Worm (Caenorhabditis elegans) whole organism, L1 larva: Measurements from ENCODE around the gene col-131.
A peak's percentile ranks its signal among the peaks of the same experiment; 100 is the strongest.

Experiments
- Y116A8C.19 ChIP-seq: sonication (generic microtip); optimal IDR thresholded peaks from 2 replicates; lab custom pipeline; 2016; ENCODE audit warnings: missing compliant biosample characterization, missing genetic modification characterization, borderline replicate concordance
- aha-1 ChIP-seq: fragments of 150-350 bp; optimal IDR thresholded peaks from 2 replicates; lab custom pipeline; 2014; ENCODE audit warnings: missing biosample characterization, missing genetic modification characterization
- alr-1 ChIP-seq: fragments of 200-800 bp; sonication (Bioruptor generic); optimal IDR thresholded peaks from 2 replicates; lab custom pipeline; 2018; ENCODE audit warnings: borderline replicate concordance, mild to moderate bottlenecking, missing genetic modification characterization, missing compliant biosample characterization
- ama-1 ChIP-seq: fragments of 150-350 bp; optimal IDR thresholded peaks from 2 replicates; lab custom pipeline; 2014
- blmp-1 ChIP-seq: fragments of 150-350 bp; optimal IDR thresholded peaks from 2 replicates; lab custom pipeline; 2014; ENCODE audit warnings: missing biosample characterization, missing genetic modification characterization
- ceh-63 ChIP-seq: fragments of 200-800 bp; sonication (Bioruptor generic); optimal IDR thresholded peaks from 2 replicates; lab custom pipeline; 2018; ENCODE audit warnings: mild to moderate bottlenecking, missing genetic modification characterization, missing compliant biosample characterization
- ceh-8 ChIP-seq: fragments of 200-800 bp; sonication (Bioruptor generic); optimal IDR thresholded peaks from 2 replicates; lab custom pipeline; 2018; ENCODE audit warnings: mild to moderate bottlenecking, missing genetic modification characterization, moderate library complexity, missing compliant biosample characterization
- ceh-88 ChIP-seq: fragments of 200-800 bp; sonication (Bioruptor generic); IDR thresholded peaks from 2 replicates; pipeline ENCODE4 v1.3.6; 2022; ENCODE audit warnings: missing genetic modification characterization, missing compliant biosample characterization
- ces-1 ChIP-seq: fragments of 150-350 bp; optimal IDR thresholded peaks from 2 replicates; lab custom pipeline; 2014; ENCODE audit warnings: missing biosample characterization, missing genetic modification reagents, missing genetic modification characterization
- dsc-1 ChIP-seq: sonication (generic microtip); optimal IDR thresholded peaks from 2 replicates; lab custom pipeline; 2016; ENCODE audit warnings: mild to moderate bottlenecking, missing genetic modification characterization, missing compliant biosample characterization
- efl-1 ChIP-seq, 4 experiments: fragments of 150-350 bp; optimal IDR thresholded peaks in 3 of 4; peaks in 1 of 4; 1 replicate in 1 of 4; 2 replicates in 3 of 4; lab custom pipeline; 2014; ENCODE audit warnings: missing biosample characterization in 2 of 4, missing genetic modification characterization in 2 of 4, missing genetic modification reagents in 2 of 4
- egl-13 ChIP-seq: sonication (generic microtip); optimal IDR thresholded peaks from 2 replicates; lab custom pipeline; 2016; ENCODE audit warnings: missing genotype, missing genetic modification reagents, missing genetic modification characterization, missing compliant biosample characterization
- elt-2 ChIP-seq: sonication (generic microtip); optimal IDR thresholded peaks from 2 replicates; lab custom pipeline; 2016; ENCODE audit warnings: missing genetic modification characterization, mild to moderate bottlenecking, inconsistent platforms, missing compliant biosample characterization, missing genetic modification reagents
- fkh-10 ChIP-seq: sonication (generic microtip); optimal IDR thresholded peaks from 2 replicates; lab custom pipeline; 2017; ENCODE audit warnings: missing biosample characterization, missing genetic modification reagents, missing genetic modification characterization
- fkh-8 ChIP-seq: sonication (generic microtip); optimal IDR thresholded peaks from 2 replicates; lab custom pipeline; 2016; ENCODE audit warnings: mild to moderate bottlenecking, missing genetic modification characterization, missing compliant biosample characterization
- isw-1 ChIP-seq: fragments of 200-800 bp; sonication (Bioruptor generic); IDR thresholded peaks from 2 replicates; pipeline ENCODE4 v1.3.6; 2022; ENCODE audit warnings: missing genetic modification characterization, missing compliant biosample characterization
- lin-13 ChIP-seq: fragments of 150-350 bp; optimal IDR thresholded peaks from 2 replicates; lab custom pipeline; 2014; ENCODE audit warnings: missing biosample characterization, missing genetic modification reagents, missing genetic modification characterization
- lin-14 ChIP-seq: fragments of 200-800 bp; sonication (Bioruptor generic); optimal IDR thresholded peaks from 2 replicates; lab custom pipeline; 2018; ENCODE audit warnings: mild to moderate bottlenecking, missing genetic modification characterization, moderate library complexity, missing compliant biosample characterization
- lin-35 ChIP-seq, 2 experiments: fragments of 150-350 bp; optimal IDR thresholded peaks; 2 replicates each; lab custom pipeline; 2014; ENCODE audit warnings: missing biosample characterization in 2 of 2, missing genetic modification characterization in 2 of 2, missing genetic modification reagents in 2 of 2
- nhr-12 ChIP-seq: sonication (generic microtip); optimal IDR thresholded peaks from 2 replicates; lab custom pipeline; 2017; ENCODE audit warnings: missing biosample characterization, missing genetic modification characterization
- nhr-20 ChIP-seq: sonication (generic microtip); optimal IDR thresholded peaks from 2 replicates; lab custom pipeline; 2016; ENCODE audit warnings: mild to moderate bottlenecking, missing genetic modification characterization, missing compliant biosample characterization
- nhr-237 ChIP-seq: fragments of 150-350 bp; optimal IDR thresholded peaks from 2 replicates; lab custom pipeline; 2014; ENCODE audit warnings: missing biosample characterization, missing genetic modification characterization
- nhr-28 ChIP-seq: fragments of 150-350 bp; optimal IDR thresholded peaks from 2 replicates; lab custom pipeline; 2014; ENCODE audit warnings: missing biosample characterization, missing genetic modification characterization
- nhr-47 ChIP-seq: sonication (generic microtip); optimal IDR thresholded peaks from 2 replicates; lab custom pipeline; 2016; ENCODE audit warnings: mild to moderate bottlenecking, missing genetic modification characterization, moderate library complexity, missing compliant biosample characterization
- nhr-71 ChIP-seq: sonication (generic microtip); optimal IDR thresholded peaks from 2 replicates; lab custom pipeline; 2016; ENCODE audit warnings: mild to moderate bottlenecking, missing genetic modification characterization, moderate library complexity, missing compliant biosample characterization
- nhr-85 ChIP-seq: sonication (generic microtip); peaks from one replicate; lab custom pipeline; 2016; ENCODE audit warnings: missing genetic modification characterization, inconsistent platforms, missing compliant biosample characterization
- pax-3 ChIP-seq: fragments of 200-800 bp; sonication (Bioruptor generic); optimal IDR thresholded peaks from 2 replicates; lab custom pipeline; 2018; ENCODE audit warnings: mild to moderate bottlenecking, missing genetic modification characterization, moderate library complexity, missing compliant biosample characterization
- pqm-1 ChIP-seq: sonication (generic microtip); optimal IDR thresholded peaks from 3 replicates; lab custom pipeline; 2017; ENCODE audit warnings: missing biosample characterization, missing genetic modification characterization
- rnt-1 ChIP-seq: sonication (generic microtip); optimal IDR thresholded peaks from 2 replicates; lab custom pipeline; 2016; ENCODE audit warnings: mild to moderate bottlenecking, missing genetic modification characterization, moderate library complexity, missing compliant biosample characterization
- snu-23 ChIP-seq: sonication (generic microtip); optimal IDR thresholded peaks from 2 replicates; lab custom pipeline; 2016; ENCODE audit warnings: missing genetic modification characterization, missing compliant biosample characterization
- sptf-1 ChIP-seq: fragments of 150-350 bp; optimal IDR thresholded peaks from 2 replicates; lab custom pipeline; 2014; ENCODE audit warnings: missing biosample characterization, missing genetic modification characterization
- sup-37 ChIP-seq: fragments of 200-800 bp; sonication (Bioruptor generic); optimal IDR thresholded peaks from 2 replicates; lab custom pipeline; 2018; ENCODE audit warnings: mild to moderate bottlenecking, missing genetic modification characterization, missing compliant biosample characterization
- tbx-2 ChIP-seq: sonication (generic microtip); optimal IDR thresholded peaks from 2 replicates; lab custom pipeline; 2016; ENCODE audit warnings: missing genetic modification characterization, missing compliant biosample characterization
- tlp-1 ChIP-seq: fragments of 150-350 bp; optimal IDR thresholded peaks from 2 replicates; lab custom pipeline; 2014; ENCODE audit warnings: missing biosample characterization, missing genetic modification characterization
- xbp-1 ChIP-seq: sonication (generic microtip); optimal IDR thresholded peaks from 2 replicates; lab custom pipeline; 2016; ENCODE audit warnings: missing genetic modification characterization, missing compliant biosample characterization
- zag-1 ChIP-seq: fragments of 150-350 bp; optimal IDR thresholded peaks from 2 replicates; lab custom pipeline; 2014; ENCODE audit warnings: missing biosample characterization, missing genetic modification characterization
- zip-4 ChIP-seq: fragments of 200-800 bp; sonication (Bioruptor generic); optimal IDR thresholded peaks from 2 replicates; lab custom pipeline; 2018; ENCODE audit warnings: mild to moderate bottlenecking, missing genetic modification characterization, moderate library complexity, missing compliant biosample characterization
- ztf-11 ChIP-seq, 2 experiments: sonication (generic microtip); optimal IDR thresholded peaks; 2 replicates each; lab custom pipeline; 2016 to 2017; ENCODE audit warnings: missing genetic modification characterization in 2 of 2, missing biosample characterization in 1 of 2, missing compliant biosample characterization in 1 of 2
- ztf-4 ChIP-seq: fragments of 150-350 bp; optimal IDR thresholded peaks from 2 replicates; lab custom pipeline; 2014; ENCODE audit warnings: missing biosample characterization, missing genetic modification characterization

col-131 gene

ce11 chrIV:13025853-13026343 is 41.2 kb downstream of the col-131 start (continued):
- TF ChIP-seq lin-13 (GFP tag; lab: Kevin White, UChicago) (peak; percentile 10), xbp-1 (tag; lab: Kevin White, UChicago) (peak; percentile 13), ceh-88 (GFP tag; lab: Robert Waterston, UW) (no peak), tlp-1 (tag; lab: Kevin White, UChicago) (no peak), tbx-2 (peak; percentile 56), sup-37 (no peak), lin-35 (GFP tag; optimal IDR thresholded peaks at IDR 0.05; lab: Kevin White, UChicago) (peak in 1 of 2 experiments; percentile 28), fkh-8 (tag; lab: Kevin White, UChicago) (peak; percentile 85), nhr-20 (tag; lab: Kevin White, UChicago) (no peak)

DNA sequence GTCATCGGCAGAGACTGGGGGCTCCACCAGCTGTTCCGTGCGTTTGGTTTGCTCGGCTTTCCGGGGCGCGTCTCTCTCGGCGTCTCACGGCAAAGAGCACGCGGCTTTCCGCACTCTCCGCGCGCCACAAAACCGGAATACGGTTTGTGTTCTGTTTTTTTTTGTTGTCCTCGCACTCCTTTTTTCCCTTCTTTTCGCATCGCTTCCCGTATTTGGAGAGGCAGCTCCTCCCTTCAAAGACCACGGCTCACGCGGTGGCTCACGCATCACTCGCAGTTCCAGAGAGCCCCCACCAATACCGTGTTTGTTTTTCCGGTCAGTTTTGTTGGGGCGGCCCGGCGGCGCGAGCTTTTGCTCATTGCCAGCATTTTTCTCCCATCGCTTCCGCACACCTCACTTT is 44.2 kb downstream of the col-131 start:
- TF ChIP-seq Y116A8C.19 (tag; lab: Kevin White, UChicago) (no peak), ces-1 (GFP tag; lab: Kevin White, UChicago) (no peak), nhr-237 (tag; lab: Kevin White, UChicago) (no peak)
- TF ChIP-seq, all 84 proteins: peak for 0

DNA sequence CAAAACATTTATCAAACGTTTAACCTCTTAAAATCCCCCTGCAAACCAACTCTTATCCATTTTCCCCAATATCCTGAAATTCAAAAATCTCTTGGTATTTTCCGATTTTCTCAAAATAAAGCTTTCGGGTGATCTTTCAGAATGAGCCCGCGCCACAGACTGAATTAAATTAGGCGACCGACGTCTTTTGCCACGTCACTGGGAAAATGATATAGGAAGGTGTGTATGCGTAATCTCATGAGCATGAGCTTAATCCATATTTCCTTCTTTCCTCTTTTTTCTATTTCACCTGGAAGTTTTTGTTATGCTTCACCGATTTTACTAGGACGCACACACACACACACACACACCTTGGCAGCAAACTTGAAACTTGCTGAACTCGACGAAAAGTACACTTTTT is 46.1 kb downstream of the col-131 start:
- TF ChIP-seq pax-3 (tag; lab: Kevin White, UChicago) = peak; percentile 25
- TF ChIP-seq dsc-1 = peak; percentile 74
- TF ChIP-seq fkh-8 (tag; lab: Kevin White, UChicago) = peak; percentile 75
- TF ChIP-seq nhr-71 = peak; percentile 6
- peak; percentile 29 for TF ChIP-seq egl-13 (tag; lab: Kevin White, UChicago)
- TF ChIP-seq zag-1 (tag; lab: Kevin White, UChicago) = no peak
- peak; percentile 40 for TF ChIP-seq nhr-47 (tag; lab: Kevin White, UChicago)
- TF ChIP-seq snu-23 (GFP tag; lab: Kevin White, UChicago) = no peak

DNA sequence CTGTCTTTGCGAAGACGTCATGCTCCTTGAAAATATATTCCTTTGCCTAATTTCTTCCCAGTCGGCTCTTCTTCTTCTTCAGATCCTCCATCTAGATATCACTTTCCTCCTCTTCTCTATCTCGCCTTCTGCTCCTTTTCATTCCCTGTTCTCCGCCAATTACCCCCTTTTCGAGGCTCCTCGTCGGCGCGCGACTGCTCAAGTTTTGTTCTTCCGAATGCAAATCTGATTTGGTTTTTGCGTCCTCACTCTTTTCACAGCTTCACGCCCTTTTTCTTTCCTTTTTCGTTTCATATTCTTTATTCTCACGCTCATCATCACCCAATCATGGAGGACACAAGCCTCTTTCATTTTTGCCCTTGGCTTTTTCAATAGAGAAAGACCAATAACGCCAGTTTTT is 50.3 kb downstream of the col-131 start:
- TF ChIP-seq ceh-63 (GFP tag; lab: Kevin White, UChicago) = no peak
- TF ChIP-seq ces-1 (GFP tag; lab: Kevin White, UChicago) = peak; percentile 5
- TF ChIP-seq nhr-85 = no peak
- no peak for TF ChIP-seq Y116A8C.19 (tag; lab: Kevin White, UChicago)
- no peak for TF ChIP-seq fkh-8 (tag; lab: Kevin White, UChicago)
- no peak for TF ChIP-seq ama-1 (lab: Kevin White, UChicago)
- TF ChIP-seq zip-4 (GFP tag; lab: Kevin White, UChicago) = no peak
- TF ChIP-seq ceh-8 (GFP tag; lab: Kevin White, UChicago) = no peak
- TF ChIP-seq blmp-1 = no peak
- no peak for TF ChIP-seq sptf-1 (tag; lab: Kevin White, UChicago)
- TF ChIP-seq nhr-71 = no peak
- no peak for TF ChIP-seq rnt-1
- no peak for TF ChIP-seq pqm-1 (tag; lab: Kevin White, UChicago)
- no peak for TF ChIP-seq ztf-11 (tag; optimal IDR thresholded peaks at IDR 0.05; lab: Kevin White, UChicago)
- no peak for TF ChIP-seq elt-2 (tag; lab: Kevin White, UChicago)
- TF ChIP-seq ztf-4 (tag; lab: Kevin White, UChicago) = no peak
- no peak for TF ChIP-seq egl-13 (tag; lab: Kevin White, UChicago)
- TF ChIP-seq lin-14 (GFP tag; lab: Kevin White, UChicago) = peak; percentile 74
- no peak for TF ChIP-seq alr-1 (tag; lab: Kevin White, UChicago)
- TF ChIP-seq nhr-28 (tag; lab: Kevin White, UChicago) = no peak
- TF ChIP-seq nhr-12 = no peak
- TF ChIP-seq pax-3 (tag; lab: Kevin White, UChicago) = no peak
- TF ChIP-seq lin-35 (GFP tag; optimal IDR thresholded peaks at IDR 0.05; lab: Kevin White, UChicago) = no peak
- TF ChIP-seq isw-1 (GFP tag; lab: Robert Waterston, UW) = no peak
- no peak for TF ChIP-seq aha-1 (tag; lab: Kevin White, UChicago)
- TF ChIP-seq efl-1 (optimal IDR thresholded peaks at IDR 0.05; lab: Kevin White, UChicago) = no peak
- peak in 1 of 2 experiments; percentile 85 for TF ChIP-seq efl-1 (GFP tag; optimal IDR thresholded peaks at IDR 0.05 in 1 of 2; lab: Kevin White, UChicago)
- TF ChIP-seq fkh-10 = peak; percentile 83
- no peak for TF ChIP-seq nhr-47 (tag; lab: Kevin White, UChicago)
